Worm (Caenorhabditis elegans): Measurements from ENCODE around the gene C24A3.4.
A peak's percentile ranks its signal among the peaks of the same experiment; 100 is the strongest.

The C24A3.4 gene

DNA sequence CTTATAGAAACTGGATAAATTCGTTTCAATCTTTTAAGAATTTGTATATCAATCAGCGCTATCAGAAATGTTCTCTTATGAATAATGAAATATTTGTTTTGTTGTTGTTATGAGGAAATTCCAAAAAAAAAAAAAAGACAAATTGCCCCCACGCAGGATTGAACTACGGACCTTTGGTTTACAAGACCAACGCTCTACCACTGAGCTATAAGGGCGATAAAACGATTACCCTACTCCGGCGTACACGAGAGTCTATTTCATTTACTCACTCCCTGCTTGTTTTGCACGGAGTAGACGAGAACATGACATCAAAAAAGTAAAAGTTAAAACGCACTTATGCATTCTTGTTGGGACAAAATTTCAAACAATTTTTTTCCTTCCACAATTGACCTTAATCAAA, 32.1 kb downstream of the C24A3.4 start (continued):
- TF ChIP-seq ztf-25 (GFP tag; IDR thresholded peaks at IDR 0.05), result peak; percentile 89
- TF ChIP-seq lsl-1 (GFP tag; optimal IDR thresholded peaks at IDR 0.05), result no peak
- TF ChIP-seq ztf-22 (GFP tag; optimal IDR thresholded peaks at IDR 0.05), result no peak
- TF ChIP-seq ztf-18 (tag; optimal IDR thresholded peaks at IDR 0.05), result peak; percentile 78
- no peak for TF ChIP-seq hlh-26 (GFP tag; conservative IDR thresholded peaks at IDR 0.05)
- TF ChIP-seq him-1 (tag; optimal IDR thresholded peaks at IDR 0.05), result peak; percentile 95
- no peak; the same call in none of the 2 replicates for TF ChIP-seq lin-26 (GFP tag; IDR thresholded peaks at IDR 0.05)
- peak; percentile 93 for TF ChIP-seq Y56A3A.18 (GFP tag; IDR thresholded peaks at IDR 0.05)
- no peak for TF ChIP-seq let-526 (GFP tag; IDR thresholded peaks at IDR 0.05)
- TF ChIP-seq hsf-1 (GFP tag; IDR thresholded peaks at IDR 0.05), result no peak
- peak; percentile 38; the same call in 1 of the 2 replicates for TF ChIP-seq B0019.2 (GFP tag; conservative IDR thresholded peaks at IDR 0.05)
- TF ChIP-seq ztf-6 (GFP tag; IDR thresholded peaks at IDR 0.05), result 0 out of 2 replicates have a peak, but pooled peaks have one; percentile 29
- TF ChIP-seq egrh-3 (GFP tag; IDR thresholded peaks at IDR 0.05), result no peak; the same call in 1 of the 2 replicates
- TF ChIP-seq unc-62 (GFP tag; optimal IDR thresholded peaks at IDR 0.05), result no peak
- TF ChIP-seq madf-3 (GFP tag; IDR thresholded peaks at IDR 0.05), result 0 out of 2 replicates have a peak, but pooled peaks have one; percentile 48
- TF ChIP-seq nfya-1 (tag; optimal IDR thresholded peaks at IDR 0.05; ENCODE audit: borderline replicate concordance, insufficient read depth), result no peak
- no peak for TF ChIP-seq ceh-58 (GFP tag; IDR thresholded peaks at IDR 0.05)
- TF ChIP-seq F57C9.4 (tag; optimal IDR thresholded peaks at IDR 0.05), result no peak
- TF ChIP-seq rpc-1 (optimal IDR thresholded peaks at IDR 0.05), result peak; percentile 98
- TF ChIP-seq rpc-1 (tag; optimal IDR thresholded peaks at IDR 0.05), result peak; percentile 100
- TF ChIP-seq dpl-1 (GFP tag; optimal IDR thresholded peaks at IDR 0.05), result no peak
- TF ChIP-seq ceh-79 (tag; optimal IDR thresholded peaks at IDR 0.05), result peak; percentile 81
- no peak for TF ChIP-seq akir-1 (GFP tag; optimal IDR thresholded peaks at IDR 0.05)
- peak; percentile 31 for TF ChIP-seq F22D6.2 (tag; optimal IDR thresholded peaks at IDR 0.05)
- no peak for TF ChIP-seq ztf-3 (GFP tag; optimal IDR thresholded peaks at IDR 0.05)
- peak; percentile 50 for TF ChIP-seq attf-5 (GFP tag; optimal IDR thresholded peaks at IDR 0.05)
- 0 out of 2 replicates have a peak, but pooled peaks have one; percentile 71 for TF ChIP-seq ceh-40 (GFP tag; IDR thresholded peaks at IDR 0.05)
- TF ChIP-seq efl-1 (GFP tag; optimal IDR thresholded peaks at IDR 0.05), result peak; percentile 11
- TF ChIP-seq C06A6.2 (GFP tag; conservative IDR thresholded peaks at IDR 0.05), result no peak
- peak; percentile 79 for TF ChIP-seq rcor-1 (GFP tag; IDR thresholded peaks at IDR 0.05)
- TF ChIP-seq B0035.1 (tag; optimal IDR thresholded peaks at IDR 0.05), result peak; percentile 77
- peak; percentile 90 for TF ChIP-seq nfyb-1 (GFP tag; IDR thresholded peaks at IDR 0.05)
- peak; percentile 70 for TF ChIP-seq hlh-12 (tag; optimal IDR thresholded peaks at IDR 0.05)
- peak; percentile 95 for TF ChIP-seq tbp1 (GFP tag; optimal IDR thresholded peaks at IDR 0.05)
- TF ChIP-seq die-1 (tag; optimal IDR thresholded peaks at IDR 0.05), result peak; percentile 97
- TF ChIP-seq ztf-28 (GFP tag; IDR thresholded peaks at IDR 0.05), result no peak
- peak; percentile 32 for TF ChIP-seq snpc-3.4 (tag; optimal IDR thresholded peaks at IDR 0.05)
- peak; percentile 74 for TF ChIP-seq D2030.7 (GFP tag; IDR thresholded peaks at IDR 0.05)
- peak; percentile 68 for TF ChIP-seq snpc-1.3 (tag; optimal IDR thresholded peaks at IDR 0.05; ENCODE audit: insufficient read depth)
- 0 out of 2 replicates have a peak, but pooled peaks have one; percentile 56 for TF ChIP-seq bed-2 (GFP tag; IDR thresholded peaks at IDR 0.05)
- TF ChIP-seq pha-4 (tag; optimal IDR thresholded peaks at IDR 0.05), result no peak
- TF ChIP-seq F49E8.2 (tag; optimal IDR thresholded peaks at IDR 0.05; ENCODE audit: insufficient read depth), result no peak
- peak; percentile 64; the same call in 1 of the 2 replicates for TF ChIP-seq K11D2.4 (GFP tag; IDR thresholded peaks at IDR 0.05)
- TF ChIP-seq T26A5.8 (tag; optimal IDR thresholded peaks at IDR 0.05), result peak; percentile 76
- no peak for TF ChIP-seq fkh-3 (tag; optimal IDR thresholded peaks at IDR 0.05)
- no peak for TF ChIP-seq F33H1.4 (GFP tag; IDR thresholded peaks at IDR 0.05)
- peak; percentile 59 for TF ChIP-seq F23B12.7 (tag; optimal IDR thresholded peaks at IDR 0.05; ENCODE audit: insufficient read depth)
- no peak for TF ChIP-seq aptf-3 (GFP tag; IDR thresholded peaks at IDR 0.05)
- no peak for TF ChIP-seq B0336.3 (GFP tag; IDR thresholded peaks at IDR 0.05)
